Fruit fly (Drosophila melanogaster): ENCODE data around the gene tHMG2.

Gene tHMG2

DNA sequence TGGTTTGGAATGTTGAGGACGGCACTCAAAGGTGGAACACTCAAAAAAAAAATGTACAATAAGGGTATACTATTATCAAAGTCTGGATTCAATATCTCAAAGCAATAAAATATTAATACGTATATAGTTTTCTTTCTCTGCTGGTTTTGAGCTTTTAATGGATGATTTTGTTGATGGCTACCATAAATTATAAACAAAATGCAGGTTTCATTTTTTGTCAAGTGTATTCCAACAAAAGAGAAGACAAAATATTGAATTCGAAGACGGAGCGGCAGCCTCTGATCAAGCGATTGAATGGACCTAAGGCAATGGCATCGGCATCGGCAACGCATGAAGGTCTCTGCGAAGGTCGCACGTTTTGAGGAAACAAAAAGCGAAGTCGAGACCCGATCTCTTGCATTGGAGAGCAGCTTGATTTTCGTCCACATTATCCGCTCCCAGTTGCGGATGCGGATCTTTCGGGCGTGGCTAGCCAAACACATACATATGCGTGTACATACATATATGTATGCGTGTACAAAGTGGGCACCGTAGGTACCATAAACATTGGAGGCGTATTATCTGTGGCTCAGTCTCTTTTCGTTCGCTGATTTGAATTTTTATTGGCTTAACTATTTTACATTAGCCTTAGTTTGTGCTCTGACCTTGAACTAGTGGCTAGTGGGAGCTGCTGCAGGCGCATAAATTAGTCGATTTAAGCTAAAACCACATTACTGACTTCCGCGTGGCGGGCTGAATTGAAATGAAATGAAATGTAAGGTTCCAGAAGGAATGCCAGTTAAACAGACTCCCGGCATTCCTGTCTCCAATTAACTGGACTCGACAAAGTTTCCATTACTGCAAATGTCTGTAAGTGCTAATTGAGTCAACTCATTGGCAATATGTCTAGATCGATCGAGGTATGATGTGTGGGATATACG lies 44.0 kb downstream of the tHMG2 start (continued):
- TF ChIP-seq CG10631 (GFP tag; optimal IDR thresholded peaks at IDR 0.05) (peak; percentile 77), fd59A (GFP tag; optimal IDR thresholded peaks at IDR 0.05) (peak; percentile 73), CG3919 (GFP tag; optimal IDR thresholded peaks at IDR 0.05) (peak; percentile 79), acj6 (GFP tag; optimal IDR thresholded peaks at IDR 0.05) (peak; percentile 65), Ets21C (GFP tag; optimal IDR thresholded peaks at IDR 0.05) (no peak), fd85E (GFP tag; optimal IDR thresholded peaks at IDR 0.05) (peak; percentile 3), CG4318 (GFP tag; optimal IDR thresholded peaks at IDR 0.05) (no peak), svp (GFP tag) (peak; percentile 83), spab (GFP tag; optimal IDR thresholded peaks at IDR 0.05) (peak; percentile 80), Sox14 (GFP tag; optimal IDR thresholded peaks at IDR 0.05) (peak; percentile 61)

DNA sequence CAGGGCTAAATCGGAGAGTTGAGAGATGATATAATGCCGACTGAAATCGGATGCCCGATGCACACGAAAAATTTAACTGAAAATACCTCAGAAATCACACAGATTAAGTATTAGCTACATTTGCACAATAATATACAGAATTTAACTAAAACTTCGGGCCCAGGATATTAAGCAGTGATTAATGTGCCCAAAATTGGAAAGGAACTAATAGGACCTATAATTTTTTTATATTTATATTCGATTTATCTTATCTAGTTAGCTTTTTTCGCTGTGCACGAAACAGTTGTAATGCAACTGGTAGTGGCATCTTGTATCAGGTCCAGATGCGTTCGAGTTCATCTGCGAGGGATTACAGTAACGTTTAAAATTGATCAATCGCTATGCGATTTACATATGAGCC lies 46.1 kb downstream of the tHMG2 start:
- TF ChIP-seq CG6276 (GFP tag; optimal IDR thresholded peaks at IDR 0.05) (no peak), CG8632 (GFP tag; optimal IDR thresholded peaks at IDR 0.05) (peak; percentile 49), CG8319 (GFP tag; optimal IDR thresholded peaks at IDR 0.05) (peak; percentile 36), Eip75B (GFP tag; optimal IDR thresholded peaks at IDR 0.05) (peak; percentile 43), CG8119 (GFP tag; IDR thresholded peaks at IDR 0.05) (no peak), CG31627 (GFP tag; optimal IDR thresholded peaks at IDR 0.05) (no peak), acj6 (GFP tag; optimal IDR thresholded peaks at IDR 0.05) (peak; percentile 32), achi (GFP tag; optimal IDR thresholded peaks at IDR 0.05) (peak; percentile 25), CG11902 (GFP tag; optimal IDR thresholded peaks at IDR 0.05) (peak; percentile 25), CG10669 (GFP tag; optimal IDR thresholded peaks at IDR 0.05) (peak; percentile 28), CG15336 (GFP tag; IDR thresholded peaks at IDR 0.05) (no peak), CG6808 (GFP tag; optimal IDR thresholded peaks at IDR 0.05) (peak; percentile 16), OdsH (GFP tag; optimal IDR thresholded peaks at IDR 0.05) (peak; percentile 52), Hr39 (GFP tag; optimal IDR thresholded peaks at IDR 0.05) (no peak), fd59A (GFP tag; optimal IDR thresholded peaks at IDR 0.05) (no peak), Sox15 (GFP tag; optimal IDR thresholded peaks at IDR 0.05) (no peak), Ets21C (GFP tag; optimal IDR thresholded peaks at IDR 0.05) (no peak), salr (GFP tag; optimal IDR thresholded peaks at IDR 0.05) (no peak), Gug (GFP tag; IDR thresholded peaks at IDR 0.05) (no peak), CG9139 (GFP tag; optimal IDR thresholded peaks at IDR 0.05) (no peak), esn (GFP tag; optimal IDR thresholded peaks at IDR 0.05) (peak; percentile 43), eg (GFP tag; IDR thresholded peaks at IDR 0.05) (no peak), Smox (GFP tag; optimal IDR thresholded peaks at IDR 0.05) (no peak), CG32006 (GFP tag; optimal IDR thresholded peaks at IDR 0.05) (no peak), CG3919 (GFP tag; optimal IDR thresholded peaks at IDR 0.05) (peak; percentile 18), CG10631 (GFP tag; optimal IDR thresholded peaks at IDR 0.05) (no peak), svp (GFP tag) (peak; percentile 46), CG6163 (GFP tag; IDR thresholded peaks at IDR 0.05) (no peak), CG11294 (GFP tag; IDR thresholded peaks at IDR 0.05) (no peak), Sox14 (GFP tag; optimal IDR thresholded peaks at IDR 0.05) (peak; percentile 6), lz (GFP tag; optimal IDR thresholded peaks at IDR 0.05) (peak; percentile 28), Eip93F (GFP tag; optimal IDR thresholded peaks at IDR 0.05) (no peak), CG6792 (GFP tag; optimal IDR thresholded peaks at IDR 0.05) (peak; percentile 38), net (GFP tag; optimal IDR thresholded peaks at IDR 0.05) (no peak), Eip78C (GFP tag) (peak; percentile 82), Ets96B (tag; optimal IDR thresholded peaks at IDR 0.05) (peak; percentile 47), dsx (GFP tag; optimal IDR thresholded peaks at IDR 0.05; ENCODE audit: poor library complexity, severe bottlenecking) (no peak), CG16779 (tag; optimal IDR thresholded peaks at IDR 0.05) (no peak), Hr4 (GFP tag; optimal IDR thresholded peaks at IDR 0.05) (no peak), CG1621 (tag; optimal IDR thresholded peaks at IDR 0.05) (no peak), Hr38 (GFP tag; optimal IDR thresholded peaks at IDR 0.05) (no peak), fkh (GFP tag; optimal IDR thresholded peaks at IDR 0.05) (no peak), vri (GFP tag; optimal IDR thresholded peaks at IDR 0.05) (no peak), CG6854 (GFP tag; optimal IDR thresholded peaks at IDR 0.05) (no peak), Met (GFP tag; optimal IDR thresholded peaks at IDR 0.05) (peak; percentile 21)

All from whole organism, prepupa.